Worm (Caenorhabditis elegans) whole organism, L2 larva: ENCODE results near the gene fbxc-20.

Source experiments
- blmp-1 ChIP-seq: sonication (generic microtip); optimal IDR thresholded peaks from 2 replicates; lab custom pipeline; 2017; ENCODE audit warnings: missing genetic modification characterization, mild to moderate bottlenecking, missing compliant biosample characterization, antibody characterized with exemption, moderate library complexity; ENCODE audit not compliant: insufficient read depth
- ceh-82 ChIP-seq: fragments of 150-350 bp; optimal IDR thresholded peaks from 2 replicates; lab custom pipeline; 2014; ENCODE audit warnings: missing biosample characterization, missing genetic modification characterization
- lin-39 ChIP-seq: fragments of 150-350 bp; optimal IDR thresholded peaks from 2 replicates; lab custom pipeline; 2014; ENCODE audit warnings: missing biosample characterization, missing genetic modification reagents, missing genetic modification characterization

- no peak for TF ChIP-seq lin-39 (tag; lab: Kevin White, UChicago)
- TF ChIP-seq blmp-1 = no peak
- TF ChIP-seq ceh-82 (tag; lab: Kevin White, UChicago) = no peak
Observed at ce11 chrII:2450990-2451389, 32.1 kb downstream of the fbxc-20 start.
